Worm (Caenorhabditis elegans) whole organism, midembryonic: ENCODE measurements around the gene apc-2.

Experiments
- T22C8.4 ChIP-seq: fragments of 200-800 bp; sonication (Bioruptor generic); IDR thresholded peaks from 2 replicates; pipeline ENCODE4 v1.3.6; 2022; ENCODE audit warnings: missing genetic modification characterization, missing compliant biosample characterization
- cog-1 ChIP-seq: sonication (generic microtip); optimal IDR thresholded peaks from 2 replicates; lab custom pipeline; 2016; ENCODE audit warnings: missing genetic modification characterization, missing compliant biosample characterization
- flt-1 ChIP-seq: fragments of 200-800 bp; sonication (Bioruptor generic); IDR thresholded peaks from 2 replicates; pipeline ENCODE4 v1.3.6; 2022; ENCODE audit warnings: missing genetic modification characterization, missing compliant biosample characterization
- klf-2 ChIP-seq: fragments of 200-800 bp; sonication (Bioruptor generic); conservative IDR thresholded peaks from 2 replicates; pipeline ENCODE4 v1.3.6; 2022; ENCODE audit warnings: missing genetic modification reagents, missing genetic modification characterization, missing compliant biosample characterization
- med-1 ChIP-seq: sonication (generic microtip); optimal IDR thresholded peaks from 2 replicates; lab custom pipeline; 2017; ENCODE audit warnings: missing genetic modification characterization, mild to moderate bottlenecking, missing compliant biosample characterization, antibody characterized with exemption, missing genetic modification reagents; ENCODE audit not compliant: insufficient read depth
- ref-1 ChIP-seq: fragments of 200-800 bp; sonication (Bioruptor generic); conservative IDR thresholded peaks from 2 replicates; pipeline ENCODE4 v1.3.6; 2022; ENCODE audit warnings: missing genetic modification reagents, missing genetic modification characterization, missing compliant biosample characterization
- tab-1 ChIP-seq: fragments of 200-800 bp; sonication (Bioruptor generic); IDR thresholded peaks from 2 replicates; pipeline ENCODE4 v1.3.6; 2022; ENCODE audit warnings: missing genetic modification characterization, missing compliant biosample characterization
- ztf-23 ChIP-seq: fragments of 200-800 bp; sonication (Bioruptor generic); IDR thresholded peaks from 2 replicates; pipeline ENCODE4 v1.3.6; 2022; ENCODE audit warnings: missing genetic modification reagents, missing genetic modification characterization, missing compliant biosample characterization
- ztf-29 ChIP-seq: fragments of 200-800 bp; sonication (Bioruptor generic); IDR thresholded peaks from 2 replicates; pipeline ENCODE4 v1.3.6; 2022; ENCODE audit warnings: missing genetic modification reagents, missing genetic modification characterization, missing compliant biosample characterization

Gene apc-2

ce11 chrIII:8080165-8080738, at the start of gene apc-2, which contains the start of gene dcr-1:
Gene apc-2, plus strand, starts transcription at chrIII:8080629.
Gene dcr-1, minus strand, starts transcription at chrIII:8080281.
- TF ChIP-seq cog-1 (no peak), ztf-29 (GFP tag; lab: Robert Waterston, UW) (no peak), ztf-23 (no peak), med-1 (GFP tag; lab: Kevin White, UChicago) (no peak), T22C8.4 (GFP tag; lab: Robert Waterston, UW) (no peak)

- TF ChIP-seq ztf-23: no peak
- no peak for TF ChIP-seq cog-1
- no peak for TF ChIP-seq ref-1 (GFP tag; lab: Robert Waterston, UW)
- TF ChIP-seq ztf-29 (GFP tag; lab: Robert Waterston, UW): no peak
- TF ChIP-seq T22C8.4 (GFP tag; lab: Robert Waterston, UW): no peak
- TF ChIP-seq tab-1 (GFP tag; lab: Robert Waterston, UW): no peak
- no peak for TF ChIP-seq klf-2 (GFP tag; lab: Robert Waterston, UW)
- no peak for TF ChIP-seq flt-1
- TF ChIP-seq med-1 (GFP tag; lab: Kevin White, UChicago): no peak
Measured at ce11 chrIII:8030963-8031362, 49.5 kb upstream of the apc-2 start, which contains the start of gene F44B9.9. Gene F44B9.9, minus strand, starts transcription at chrIII:8031063.

DNA sequence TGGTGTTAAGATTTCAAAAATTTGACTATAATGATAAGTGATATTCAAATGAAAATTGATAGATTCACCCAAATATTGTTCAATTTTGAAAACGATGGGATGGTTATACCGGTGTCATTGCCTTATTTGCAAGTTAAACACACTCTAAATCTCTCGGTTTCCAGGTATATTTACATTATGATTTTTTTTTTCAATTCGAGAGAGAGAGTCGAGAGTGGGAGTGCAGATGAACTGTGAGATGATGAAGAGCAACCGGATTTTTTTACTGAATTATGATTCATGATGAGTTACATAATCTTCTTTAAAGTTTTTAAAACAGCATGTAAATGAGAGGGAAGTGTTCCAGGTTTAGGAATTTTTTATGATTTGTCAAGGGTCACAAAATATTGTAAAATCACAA, 46.9 kb upstream of the apc-2 start, which contains the start of gene F44B9.10:
Gene F44B9.10 (minus strand): TSS at position 101 of the 400 bp plus-strand sequence.
- TF ChIP-seq flt-1 (no peak), ref-1 (GFP tag; lab: Robert Waterston, UW) (no peak), klf-2 (GFP tag; lab: Robert Waterston, UW) (no peak), T22C8.4 (GFP tag; lab: Robert Waterston, UW) (no peak), ztf-29 (GFP tag; lab: Robert Waterston, UW) (no peak), tab-1 (GFP tag; lab: Robert Waterston, UW) (no peak), ztf-23 (no peak), med-1 (GFP tag; lab: Kevin White, UChicago) (no peak), cog-1 (no peak)

DNA sequence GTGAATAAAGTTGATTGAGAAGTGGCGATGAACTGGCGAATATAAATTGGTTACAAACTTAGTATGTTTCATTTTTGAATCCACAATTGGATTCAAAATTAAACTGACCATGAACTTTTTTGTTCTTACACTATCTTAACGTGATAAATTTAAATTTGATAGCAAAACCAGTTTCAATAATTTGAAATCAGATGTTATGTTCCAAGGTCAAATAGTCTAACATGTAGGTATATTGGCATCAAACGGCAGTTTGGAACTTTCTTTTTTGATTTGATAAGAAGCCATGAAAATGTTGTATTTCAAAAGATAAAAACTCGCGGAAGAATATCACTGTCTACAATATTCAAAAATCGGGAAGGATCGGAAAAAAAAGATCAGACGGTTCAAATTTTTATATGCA, 44.4 kb upstream of the apc-2 start:
- TF ChIP-seq tab-1 (GFP tag; lab: Robert Waterston, UW) (no peak), med-1 (GFP tag; lab: Kevin White, UChicago) (no peak), ref-1 (GFP tag; lab: Robert Waterston, UW) (no peak), T22C8.4 (GFP tag; lab: Robert Waterston, UW) (no peak), cog-1 (no peak), ztf-29 (GFP tag; lab: Robert Waterston, UW) (no peak), klf-2 (GFP tag; lab: Robert Waterston, UW) (no peak), ztf-23 (no peak), flt-1 (no peak)

DNA sequence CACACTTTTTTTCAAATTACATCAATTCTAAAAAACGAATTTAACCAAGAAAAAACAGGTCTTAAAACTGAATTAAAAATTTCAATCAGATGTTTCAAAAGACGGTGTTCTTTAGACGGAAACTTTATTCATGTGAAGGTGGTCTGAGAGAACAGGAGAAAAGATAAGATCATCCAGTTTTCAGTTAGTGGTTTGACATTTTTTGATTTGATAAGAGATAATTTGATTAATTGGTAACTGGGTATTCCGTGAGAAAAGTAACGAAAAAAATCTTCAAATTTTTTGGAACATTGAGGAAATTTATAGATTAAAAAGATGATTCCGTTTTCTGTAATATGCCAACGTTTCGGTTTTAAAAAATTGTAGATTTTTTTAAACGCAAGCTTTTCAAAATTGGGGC, 43.9 kb upstream of the apc-2 start:
- TF ChIP-seq flt-1 (no peak), cog-1 (no peak), ztf-29 (GFP tag; lab: Robert Waterston, UW) (no peak), klf-2 (GFP tag; lab: Robert Waterston, UW) (no peak), med-1 (GFP tag; lab: Kevin White, UChicago) (no peak), ref-1 (GFP tag; lab: Robert Waterston, UW) (no peak), T22C8.4 (GFP tag; lab: Robert Waterston, UW) (no peak), ztf-23 (no peak), tab-1 (GFP tag; lab: Robert Waterston, UW) (no peak)

- no peak for TF ChIP-seq flt-1
- TF ChIP-seq cog-1: no peak
- no peak for TF ChIP-seq ref-1 (GFP tag; lab: Robert Waterston, UW)
- no peak for TF ChIP-seq med-1 (GFP tag; lab: Kevin White, UChicago)
- no peak for TF ChIP-seq ztf-23
- no peak for TF ChIP-seq T22C8.4 (GFP tag; lab: Robert Waterston, UW)
- no peak for TF ChIP-seq klf-2 (GFP tag; lab: Robert Waterston, UW)
- no peak for TF ChIP-seq tab-1 (GFP tag; lab: Robert Waterston, UW)
- no peak for TF ChIP-seq ztf-29 (GFP tag; lab: Robert Waterston, UW)
Measured at ce11 chrIII:8037941-8038340, 42.5 kb upstream of the apc-2 start, which contains the start of gene dpf-6. Gene dpf-6, plus strand, starts transcription at chrIII:8038241.

DNA sequence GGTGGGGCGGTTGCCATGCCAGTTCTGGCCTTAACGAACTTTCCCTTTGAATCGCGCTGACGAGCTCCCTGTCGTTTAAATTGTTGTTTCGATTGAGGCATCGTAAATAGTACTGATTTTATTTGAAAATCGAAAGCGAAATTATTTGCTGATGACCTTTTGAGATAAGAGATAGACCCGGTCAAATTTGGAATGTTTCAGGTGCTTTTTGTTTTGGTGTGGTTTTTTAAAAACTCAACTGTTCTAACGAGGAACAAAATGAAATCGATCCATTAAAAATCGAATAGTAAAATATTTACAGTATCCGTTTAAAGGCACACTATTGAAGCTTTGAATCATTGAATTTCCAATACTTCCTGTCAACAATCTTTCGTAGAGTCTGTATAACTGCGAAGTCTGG, 37.7 kb upstream of the apc-2 start, which contains the start of gene K12H4.6:
Gene K12H4.6 (minus strand): TSS at position 101 of the 400 bp plus-strand sequence.
- TF ChIP-seq med-1 (GFP tag; lab: Kevin White, UChicago) (no peak), klf-2 (GFP tag; lab: Robert Waterston, UW) (no peak), ref-1 (GFP tag; lab: Robert Waterston, UW) (no peak), tab-1 (GFP tag; lab: Robert Waterston, UW) (no peak), ztf-29 (GFP tag; lab: Robert Waterston, UW) (no peak), T22C8.4 (GFP tag; lab: Robert Waterston, UW) (no peak), flt-1 (no peak)

DNA sequence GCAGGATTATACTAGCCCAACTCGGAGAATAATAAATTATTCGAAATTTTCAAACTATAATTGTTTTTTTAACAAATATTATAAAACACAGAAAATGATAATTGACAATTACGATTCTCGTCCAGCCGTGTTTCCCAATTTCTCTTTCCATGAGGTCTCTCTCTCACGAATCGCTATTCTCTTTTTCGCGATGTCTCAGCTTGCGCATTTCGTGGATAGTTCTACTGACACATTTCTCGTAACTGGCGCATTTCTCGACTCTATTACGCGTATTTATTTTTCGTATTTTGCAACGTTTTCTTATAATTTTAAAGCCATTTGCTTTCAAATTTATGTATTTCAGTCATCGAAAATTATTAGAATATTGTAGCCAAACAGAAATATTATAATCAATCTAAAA, 36.6 kb upstream of the apc-2 start:
- peak; percentile 100 for TF ChIP-seq ref-1 (GFP tag; lab: Robert Waterston, UW)
- TF ChIP-seq ztf-23: peak; percentile 99
- TF ChIP-seq cog-1: peak; percentile 100
- peak; percentile 100 for TF ChIP-seq flt-1
- peak; percentile 99 for TF ChIP-seq ztf-29 (GFP tag; lab: Robert Waterston, UW)
- peak; percentile 73 for TF ChIP-seq med-1 (GFP tag; lab: Kevin White, UChicago)
- TF ChIP-seq klf-2 (GFP tag; lab: Robert Waterston, UW): peak; percentile 100
- TF ChIP-seq T22C8.4 (GFP tag; lab: Robert Waterston, UW): peak; percentile 99
- TF ChIP-seq tab-1 (GFP tag; lab: Robert Waterston, UW): peak; percentile 99

ce11 chrIII:8044187-8044586, 36.2 kb upstream of the apc-2 start, which contains the start of gene K12H4.5:
Gene K12H4.5, plus strand, starts transcription at chrIII:8044487.
- no peak for TF ChIP-seq ztf-29 (GFP tag; lab: Robert Waterston, UW)
- no peak for TF ChIP-seq ztf-23
- TF ChIP-seq ref-1 (GFP tag; lab: Robert Waterston, UW): no peak
- no peak for TF ChIP-seq med-1 (GFP tag; lab: Kevin White, UChicago)
- no peak for TF ChIP-seq cog-1
- TF ChIP-seq T22C8.4 (GFP tag; lab: Robert Waterston, UW): no peak
- TF ChIP-seq klf-2 (GFP tag; lab: Robert Waterston, UW): no peak
- TF ChIP-seq tab-1 (GFP tag; lab: Robert Waterston, UW): no peak
- TF ChIP-seq flt-1: no peak
